Fruit fly (Drosophila melanogaster) whole organism, adult: ENCODE data around the gene CG8379.
A peak's percentile ranks its signal among the peaks of the same experiment; 100 is the strongest.

Experiments used
- CG11617 ChIP-seq: fragments of 200-800 bp; sonication (Bioruptor generic); optimal IDR thresholded peaks from 2 replicates; lab custom pipeline; 2017; ENCODE audit warnings: mild to moderate bottlenecking, missing biosample characterization, missing genetic modification reagents, missing genetic modification characterization
- CG12768 ChIP-seq: fragments of 200-800 bp; sonication (Bioruptor generic); optimal IDR thresholded peaks from 2 replicates; lab custom pipeline; 2017; ENCODE audit warnings: missing biosample characterization, missing genetic modification characterization, mild to moderate bottlenecking, moderate library complexity, missing genetic modification reagents
- CG14711 ChIP-seq: fragments of 200-800 bp; sonication (Bioruptor generic); optimal IDR thresholded peaks from 2 replicates; lab custom pipeline; 2018; ENCODE audit warnings: missing biosample characterization, mild to moderate bottlenecking, missing genetic modification characterization, moderate library complexity
- CG1620 ChIP-seq: fragments of 200-800 bp; sonication (Bioruptor generic); optimal IDR thresholded peaks from 2 replicates; lab custom pipeline; 2016; ENCODE audit warnings: missing biosample characterization, missing genetic modification characterization
- CG33017 ChIP-seq: fragments of 200-800 bp; sonication (Bioruptor generic); optimal IDR thresholded peaks from 2 replicates; lab custom pipeline; 2018; ENCODE audit warnings: missing biosample characterization, mild to moderate bottlenecking, missing genetic modification characterization, moderate library complexity
- CG5204 ChIP-seq: fragments of 200-800 bp; sonication (Bioruptor generic); optimal IDR thresholded peaks from 2 replicates; lab custom pipeline; 2016; ENCODE audit warnings: missing biosample characterization, missing genetic modification characterization
- CG7045 ChIP-seq: fragments of 200-800 bp; sonication (Bioruptor generic); optimal IDR thresholded peaks from 2 replicates; lab custom pipeline; 2017; ENCODE audit warnings: missing biosample characterization, mild to moderate bottlenecking, missing genetic modification characterization
- CG7101 ChIP-seq: fragments of 200-800 bp; sonication (Bioruptor generic); optimal IDR thresholded peaks from 2 replicates; lab custom pipeline; 2018; ENCODE audit warnings: missing biosample characterization, mild to moderate bottlenecking, missing genetic modification characterization, moderate library complexity
- Clk ChIP-seq: fragments of 200-800 bp; sonication (Bioruptor generic); optimal IDR thresholded peaks from 2 replicates; lab custom pipeline; 2017; ENCODE audit warnings: missing biosample characterization, missing genetic modification characterization
- Crg-1 ChIP-seq: fragments of 200-800 bp; sonication (Bioruptor generic); optimal IDR thresholded peaks from 2 replicates; lab custom pipeline; 2016; ENCODE audit warnings: missing biosample characterization, missing genetic modification characterization
- Hr96 ChIP-seq: fragments of 200-800 bp; sonication (Bioruptor generic); optimal IDR thresholded peaks from 2 replicates; lab custom pipeline; 2016; ENCODE audit warnings: missing biosample characterization, missing genetic modification characterization
- Mnt ChIP-seq: fragments of 200-800 bp; sonication (Bioruptor generic); optimal IDR thresholded peaks from 2 replicates; lab custom pipeline; 2016; ENCODE audit warnings: missing biosample characterization, mild to moderate bottlenecking, missing genetic modification characterization
- bab1 ChIP-seq: fragments of 200-800 bp; sonication (Bioruptor generic); optimal IDR thresholded peaks from 3 replicates; lab custom pipeline; 2019; ENCODE audit warnings: missing biosample characterization, mild to moderate bottlenecking, missing genetic modification characterization, moderate library complexity
- cic ChIP-seq: fragments of 200-800 bp; sonication (Bioruptor generic); optimal IDR thresholded peaks from 2 replicates; lab custom pipeline; 2017; ENCODE audit warnings: missing biosample characterization, mild to moderate bottlenecking, missing genetic modification characterization, moderate library complexity
- cnc ChIP-seq, 2 experiments: fragments of >200 bp; optimal IDR thresholded peaks; 2 replicates each; lab custom pipeline; 2017
- kay ChIP-seq: fragments of 200-800 bp; sonication (Bioruptor generic); peaks from one replicate; lab custom pipeline; 2016; ENCODE audit warnings: missing biosample characterization, missing genetic modification characterization, borderline replicate concordance
- ovo ChIP-seq: fragments of 200-800 bp; sonication (Bioruptor generic); optimal IDR thresholded peaks from 2 replicates; lab custom pipeline; 2016; ENCODE audit warnings: missing biosample characterization, missing genetic modification characterization
- pad ChIP-seq: fragments of 200-800 bp; sonication (Bioruptor generic); optimal IDR thresholded peaks from 3 replicates; lab custom pipeline; 2017; ENCODE audit warnings: missing biosample characterization, missing genetic modification characterization, mild to moderate bottlenecking, moderate library complexity, missing genetic modification reagents
- tj ChIP-seq: fragments of 200-800 bp; sonication (Bioruptor generic); optimal IDR thresholded peaks from 3 replicates; lab custom pipeline; 2017; ENCODE audit warnings: missing biosample characterization, mild to moderate bottlenecking, missing genetic modification characterization, moderate library complexity
- toe ChIP-seq: fragments of 200-800 bp; sonication (Bioruptor generic); optimal IDR thresholded peaks from 2 replicates; lab custom pipeline; 2016; ENCODE audit warnings: missing biosample characterization, missing genetic modification characterization

The CG8379 gene

DNA sequence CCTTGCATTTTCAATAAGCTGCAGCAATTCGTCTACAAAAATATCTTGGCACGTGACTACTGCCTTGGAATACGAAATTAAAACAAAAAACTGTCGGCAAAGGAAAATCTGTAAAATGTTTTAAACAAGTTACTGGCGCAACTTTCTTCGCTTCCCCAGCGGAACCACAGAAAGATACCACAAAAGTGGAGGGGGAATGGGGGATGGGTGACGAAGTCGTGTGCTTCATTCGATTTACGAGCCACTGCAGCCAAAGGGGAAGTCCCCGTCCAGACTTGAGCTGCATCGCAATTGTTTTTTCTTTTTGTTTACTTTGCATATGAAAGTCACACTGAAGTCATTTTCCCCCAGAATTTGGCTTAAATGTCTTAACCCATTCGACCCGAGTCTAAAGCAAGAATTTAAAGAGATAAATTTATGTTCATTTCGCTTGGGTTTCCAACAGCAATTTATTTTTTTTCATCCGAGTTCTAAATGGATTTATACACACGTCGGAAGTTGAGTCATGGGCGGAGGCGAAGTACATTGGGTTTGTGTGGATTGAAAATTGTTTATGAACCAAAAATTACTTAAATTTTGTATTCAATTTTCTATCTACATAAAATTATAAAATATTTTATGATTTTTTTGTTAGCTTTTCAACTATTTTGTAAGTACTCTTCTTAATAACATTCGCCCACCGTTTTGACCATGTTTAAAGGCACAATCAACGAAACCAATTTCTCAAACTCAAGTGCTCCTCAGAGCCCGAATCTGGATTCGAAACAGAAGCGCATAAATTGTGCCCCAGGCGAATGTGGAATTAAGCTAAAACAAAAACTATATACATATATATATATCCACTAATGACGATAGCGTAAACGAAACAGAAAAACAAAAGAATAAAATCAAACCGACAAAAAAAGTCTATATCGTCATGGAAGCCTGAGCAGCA lies 36.2 kb downstream of the CG8379 start:
- TF ChIP-seq kay: peak; percentile 74
- TF ChIP-seq cic (GFP tag; lab: Kevin White, UChicago): no peak

DNA sequence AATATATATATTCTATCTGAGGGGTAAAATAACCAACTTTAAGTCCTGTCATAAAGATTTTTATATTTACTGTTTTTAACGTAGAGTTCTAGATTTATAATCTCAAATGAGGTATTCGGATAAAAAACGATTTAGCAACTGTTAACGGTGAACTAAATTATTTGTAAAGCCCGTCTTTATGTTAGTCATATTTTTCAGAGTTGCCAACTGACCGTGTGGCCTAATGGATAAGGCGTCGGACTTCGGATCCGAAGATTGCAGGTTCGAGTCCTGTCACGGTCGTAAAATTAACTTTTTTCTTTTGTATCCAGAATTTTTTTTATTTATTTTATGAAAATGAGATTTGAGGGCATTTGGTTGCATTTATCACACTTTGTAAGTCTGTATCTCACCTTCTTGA lies 37.5 kb downstream of the CG8379 start:
- no peak for TF ChIP-seq CG12768 (GFP tag; lab: Kevin White, UChicago)

DNA sequence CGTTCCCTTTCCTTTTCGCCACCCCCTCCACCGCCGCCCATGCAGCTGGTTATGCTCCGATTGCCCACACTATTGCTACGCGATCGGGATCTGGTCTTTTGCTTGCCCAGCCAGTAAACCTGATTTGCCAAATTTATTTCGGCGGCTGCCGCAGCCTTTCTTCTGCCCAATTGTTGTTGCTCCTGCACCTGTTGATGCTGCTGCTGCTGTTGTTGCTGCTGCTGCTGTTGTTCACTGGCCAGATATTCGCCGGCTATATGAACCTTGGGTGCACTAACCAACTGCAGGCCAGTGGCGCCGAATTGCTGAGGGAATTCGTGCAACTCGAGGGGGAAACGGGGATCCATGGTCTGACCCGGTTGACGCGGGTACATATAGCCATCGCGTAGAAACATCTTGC lies 38.0 kb downstream of the CG8379 start:
- no peak for TF ChIP-seq tj (GFP tag; lab: Kevin White, UChicago)
- TF ChIP-seq Mnt: no peak
- no peak for TF ChIP-seq toe (GFP tag; lab: Kevin White, UChicago)
- no peak for TF ChIP-seq bab1 (GFP tag; lab: Kevin White, UChicago)
- TF ChIP-seq CG33017 (tag; lab: Kevin White, UChicago): no peak
- no peak for TF ChIP-seq Hr96 (GFP tag; lab: Kevin White, UChicago)
- TF ChIP-seq CG11617 (GFP tag; lab: Kevin White, UChicago): no peak
- TF ChIP-seq CG14711: no peak
- no peak for TF ChIP-seq Crg-1
- TF ChIP-seq CG12768 (GFP tag; lab: Kevin White, UChicago): no peak
- TF ChIP-seq ovo (GFP tag; lab: Kevin White, UChicago): no peak
- no peak for TF ChIP-seq CG7101

DNA sequence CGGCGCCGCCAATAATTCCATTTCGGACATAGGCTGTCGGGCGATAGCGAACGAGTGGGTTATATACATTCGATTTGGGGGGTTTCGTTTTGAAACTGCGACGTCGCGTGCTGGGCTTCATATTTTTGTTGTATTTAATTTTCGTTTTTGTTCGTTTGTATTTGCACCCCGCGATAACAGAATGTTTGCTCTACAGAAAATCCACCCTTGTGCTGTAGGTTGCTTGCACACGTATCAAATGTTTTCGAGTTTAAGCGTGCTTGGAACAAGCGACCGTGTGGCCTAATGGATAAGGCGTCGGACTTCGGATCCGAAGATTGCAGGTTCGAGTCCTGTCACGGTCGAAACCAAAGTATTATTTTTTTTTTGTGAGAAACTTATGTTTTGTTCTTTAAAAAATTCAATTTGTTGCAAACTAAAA lies 38.5 kb downstream of the CG8379 start:
- TF ChIP-seq bab1 (GFP tag; lab: Kevin White, UChicago) (no peak), Crg-1 (no peak), CG1620 (no peak), CG5204 (GFP tag; lab: Kevin White, UChicago) (no peak), ovo (GFP tag; lab: Kevin White, UChicago) (no peak), Hr96 (GFP tag; lab: Kevin White, UChicago) (no peak), Mnt (no peak), Clk (GFP tag; lab: Kevin White, UChicago) (no peak), tj (GFP tag; lab: Kevin White, UChicago) (no peak), CG7101 (no peak), CG11617 (GFP tag; lab: Kevin White, UChicago) (no peak), cic (GFP tag; lab: Kevin White, UChicago) (peak; percentile 16), pad (GFP tag; lab: Kevin White, UChicago) (no peak), kay (peak; percentile 94), cnc (optimal IDR thresholded peaks at IDR 0.05; lab: Kevin White, UChicago) (no peak), CG33017 (tag; lab: Kevin White, UChicago) (no peak), toe (GFP tag; lab: Kevin White, UChicago) (peak; percentile 13), CG12768 (GFP tag; lab: Kevin White, UChicago) (peak; percentile 43), CG7045 (GFP tag; lab: Kevin White, UChicago) (no peak), CG14711 (no peak)

DNA sequence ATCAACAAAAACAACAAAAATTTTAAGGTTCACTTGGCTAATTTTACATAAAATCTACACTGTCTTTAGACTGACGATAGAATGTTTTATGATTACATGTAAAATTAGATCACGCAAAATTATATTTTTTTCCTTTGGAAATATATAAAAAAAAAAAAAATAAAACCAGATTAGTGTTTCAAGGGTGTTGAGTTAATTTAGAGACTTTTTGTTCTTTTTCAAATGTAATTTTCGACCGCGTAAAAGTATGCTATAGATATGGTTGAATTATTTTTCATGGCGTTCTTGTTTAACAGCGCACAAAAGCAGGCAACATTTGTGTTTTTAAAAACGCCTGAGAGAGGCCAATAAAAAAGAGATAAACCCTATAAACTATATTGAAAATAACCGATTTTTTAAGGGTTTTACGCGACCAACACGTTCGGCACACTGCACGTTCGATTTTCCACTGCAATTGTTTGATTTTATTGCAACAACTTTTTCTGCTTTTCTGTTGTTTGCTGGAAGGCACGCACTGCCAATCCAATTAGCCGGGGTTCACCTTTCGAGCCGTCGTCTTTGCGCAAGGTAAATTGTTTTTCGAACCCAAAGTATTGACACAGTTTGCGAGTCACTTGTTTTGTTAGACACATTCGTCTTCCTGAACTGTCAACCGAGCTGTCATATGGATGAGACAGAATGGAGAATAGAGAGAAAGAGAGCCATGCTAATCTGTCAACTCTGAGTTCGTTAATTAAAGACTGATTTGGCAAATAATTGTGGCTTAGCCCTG lies 39.1 kb downstream of the CG8379 start:
- TF ChIP-seq tj (GFP tag; lab: Kevin White, UChicago): no peak
- TF ChIP-seq bab1 (GFP tag; lab: Kevin White, UChicago): peak; percentile 46

DNA sequence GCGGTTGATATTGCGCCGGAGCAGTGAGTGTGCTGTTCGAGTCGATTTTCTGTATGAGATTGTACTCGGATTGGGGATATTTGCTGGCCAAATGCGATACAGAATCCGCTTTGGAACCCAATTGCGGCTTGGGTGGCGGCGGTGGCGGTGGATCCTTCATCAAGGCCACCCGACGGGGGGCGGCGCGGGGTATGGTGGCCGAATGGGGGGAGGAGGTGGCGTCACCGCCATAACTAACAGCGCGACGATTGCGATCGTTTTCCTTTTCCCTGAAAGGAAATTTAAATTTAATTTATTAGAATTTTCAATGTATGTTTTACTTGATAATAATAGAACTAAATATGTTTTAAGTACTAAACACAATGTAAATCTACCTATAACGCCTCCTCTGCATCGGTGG lies 40.8 kb downstream of the CG8379 start:
- no peak for TF ChIP-seq Mnt
- TF ChIP-seq CG7101: no peak

DNA sequence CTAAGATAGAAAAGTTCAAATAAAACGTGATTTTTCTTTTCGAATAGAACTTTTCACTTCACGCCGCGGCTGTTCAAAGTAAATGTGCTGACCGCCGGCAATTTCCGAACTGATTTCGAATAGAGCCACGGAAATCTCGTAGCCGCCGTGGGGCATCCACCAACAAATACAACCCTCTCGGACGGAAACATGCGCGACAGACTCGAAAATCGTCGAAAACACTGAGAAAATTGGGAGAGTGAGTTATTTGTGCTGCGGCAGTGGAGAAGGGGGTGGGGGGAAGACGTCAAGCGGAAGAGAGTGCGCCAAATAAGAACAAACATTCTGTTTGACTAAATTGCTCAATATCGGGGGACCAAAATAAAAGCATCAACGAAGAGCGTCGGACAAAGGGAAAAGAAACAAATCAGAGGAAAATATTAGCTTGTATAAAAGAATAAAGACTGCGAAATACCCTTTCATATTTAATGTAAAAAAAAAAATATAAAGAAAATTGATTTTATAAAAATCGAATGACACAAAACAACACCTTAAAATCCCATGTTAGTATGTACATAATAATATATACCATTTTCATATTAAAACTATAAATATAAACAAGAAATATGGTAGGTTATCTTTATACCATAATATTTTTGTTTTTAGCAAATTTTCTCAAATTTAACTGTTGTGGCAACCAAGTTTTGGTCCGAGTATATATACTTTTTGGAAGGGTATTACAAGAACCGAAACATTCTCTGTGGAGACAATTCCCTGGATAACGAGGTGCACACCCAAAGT lies 43.3 kb downstream of the CG8379 start:
- TF ChIP-seq toe (GFP tag; lab: Kevin White, UChicago) (no peak), Mnt (no peak)
